Fruit fly (Drosophila melanogaster) whole organism, embryonic: Measurements from ENCODE around the gene Btnd.

Source experiments
- Adf1 ChIP-seq: fragments of 200-800 bp; sonication (Bioruptor generic); IDR thresholded peaks from 2 replicates; pipeline ENCODE4 v1.3.6; 2022; ENCODE audit warnings: missing biosample characterization, missing genetic modification characterization
- Awh ChIP-seq: fragments of 200-800 bp; sonication (Bioruptor generic); IDR thresholded peaks from 2 replicates; pipeline ENCODE4, ENCODE4 v1.3.6; 2022; ENCODE audit warnings: missing biosample characterization, missing genetic modification characterization
- B-H1 ChIP-seq: fragments of 200-800 bp; sonication (Bioruptor generic); IDR thresholded peaks from 3 replicates; pipeline ENCODE4 v1.3.6; 2022; ENCODE audit warnings: missing biosample characterization, missing genetic modification characterization
- CG10274 ChIP-seq: fragments of 200-800 bp; sonication (Bioruptor generic); optimal IDR thresholded peaks from 3 replicates; lab custom pipeline; 2017; ENCODE audit warnings: missing biosample characterization, mild to moderate bottlenecking, missing genetic modification characterization
- CG12071 ChIP-seq: fragments of 200-800 bp; sonication (Bioruptor generic); optimal IDR thresholded peaks from 3 replicates; lab custom pipeline; 2018; ENCODE audit warnings: missing biosample characterization, mild to moderate bottlenecking, missing genetic modification characterization
- CG1233 ChIP-seq: fragments of 200-800 bp; sonication (Bioruptor generic); optimal IDR thresholded peaks from 4 replicates; lab custom pipeline; 2018; ENCODE audit warnings: missing biosample characterization, mild to moderate bottlenecking, missing genetic modification characterization
- CG13894 ChIP-seq: fragments of 200-800 bp; sonication (Bioruptor generic); optimal IDR thresholded peaks from 3 replicates; lab custom pipeline; 2018; ENCODE audit warnings: missing biosample characterization, mild to moderate bottlenecking, missing genetic modification characterization, moderate library complexity
- CG14667 ChIP-seq: fragments of 200-800 bp; sonication (Bioruptor generic); IDR thresholded peaks from 2 replicates; pipeline ENCODE4 v1.3.6; 2022; ENCODE audit warnings: missing biosample characterization, missing genetic modification characterization
- CG14710 ChIP-seq: fragments of 200-800 bp; sonication (Bioruptor generic); optimal IDR thresholded peaks from 3 replicates; lab custom pipeline; 2019; ENCODE audit warnings: missing biosample characterization, mild to moderate bottlenecking, missing genetic modification characterization, moderate library complexity
- CG1529 ChIP-seq: fragments of 200-800 bp; sonication (Bioruptor generic); optimal IDR thresholded peaks from 3 replicates; lab custom pipeline; 2018; ENCODE audit warnings: missing biosample characterization, missing genetic modification characterization
- CG1647 ChIP-seq: fragments of 200-800 bp; sonication (Bioruptor generic); optimal IDR thresholded peaks from 3 replicates; lab custom pipeline; 2016; ENCODE audit warnings: missing biosample characterization, missing genetic modification characterization
- CG17361 ChIP-seq: fragments of 200-800 bp; sonication (Bioruptor generic); IDR thresholded peaks from 3 replicates; pipeline ENCODE4 v1.3.6; 2022; ENCODE audit warnings: missing biosample characterization, missing genetic modification characterization
- CG17802 ChIP-seq: fragments of 200-800 bp; sonication (Bioruptor generic); optimal IDR thresholded peaks from 2 replicates; lab custom pipeline; 2018; ENCODE audit warnings: missing biosample characterization, mild to moderate bottlenecking, missing genetic modification characterization, moderate library complexity
- CG17829 ChIP-seq: fragments of 200-800 bp; optimal IDR thresholded peaks from 2 replicates; lab custom pipeline; 2019; ENCODE audit warnings: missing biosample characterization, mild to moderate bottlenecking, missing genetic modification characterization, moderate library complexity
- CG31441 ChIP-seq: fragments of 200-800 bp; sonication (Bioruptor generic); IDR thresholded peaks from 2 replicates; pipeline ENCODE4 v1.3.6; 2022; ENCODE audit warnings: missing biosample characterization, missing genetic modification characterization
- CG3163 ChIP-seq: fragments of 200-800 bp; sonication (Bioruptor generic); optimal IDR thresholded peaks from 3 replicates; lab custom pipeline; 2016; ENCODE audit warnings: missing biosample characterization, missing genetic modification characterization
- CG4282 ChIP-seq: fragments of 200-800 bp; sonication (Bioruptor generic); optimal IDR thresholded peaks from 2 replicates; lab custom pipeline; 2016; ENCODE audit warnings: missing biosample characterization, missing genetic modification characterization
- CG4404 ChIP-seq: fragments of 200-800 bp; sonication (Bioruptor generic); IDR thresholded peaks from 2 replicates; pipeline ENCODE4 v1.3.6; 2022; ENCODE audit warnings: missing biosample characterization, missing genetic modification characterization
- CG4424 ChIP-seq: fragments of 200-800 bp; sonication (Bioruptor generic); optimal IDR thresholded peaks from 3 replicates; lab custom pipeline; 2016; ENCODE audit warnings: missing biosample characterization, missing genetic modification characterization
- CG8089 ChIP-seq: fragments of 200-800 bp; sonication (Bioruptor generic); optimal IDR thresholded peaks from 3 replicates; lab custom pipeline; 2016; ENCODE audit warnings: missing biosample characterization, missing genetic modification characterization
- CG8290 ChIP-seq, 3 experiments: fragments of 200-800 bp; sonication (Bioruptor generic); optimal IDR thresholded peaks; 2 replicates each; lab custom pipeline; 2016 to 2019; ENCODE audit warnings: missing biosample characterization in 3 of 3, missing genetic modification characterization in 3 of 3, mild to moderate bottlenecking in 2 of 3, moderate library complexity in 1 of 3
- CG9215 ChIP-seq: fragments of 200-800 bp; sonication (Bioruptor generic); IDR thresholded peaks from 2 replicates; pipeline ENCODE4 v1.3.6; 2022; ENCODE audit warnings: missing biosample characterization, missing genetic modification characterization
- Dip3 ChIP-seq: fragments of 200-800 bp; sonication (Bioruptor generic); optimal IDR thresholded peaks from 3 replicates; lab custom pipeline; 2016; ENCODE audit warnings: missing biosample characterization, missing genetic modification characterization
- E2f1 ChIP-seq: fragments of 200-800 bp; sonication (Bioruptor generic); IDR thresholded peaks from 2 replicates; pipeline ENCODE4 v1.3.6; 2022; ENCODE audit warnings: missing biosample characterization, missing genetic modification characterization
- Gug ChIP-seq: fragments of 200-800 bp; sonication (Bioruptor generic); IDR thresholded peaks from 4 replicates; pipeline ENCODE4 v1.3.6; 2022; ENCODE audit warnings: missing biosample characterization, missing genetic modification characterization
- Hey ChIP-seq: fragments of 200-800 bp; sonication (Bioruptor generic); optimal IDR thresholded peaks from 3 replicates; lab custom pipeline; 2018; ENCODE audit warnings: missing biosample characterization, mild to moderate bottlenecking, missing genetic modification characterization
- Hr3 ChIP-seq: fragments of 200-800 bp; sonication (Bioruptor generic); optimal IDR thresholded peaks from 3 replicates; lab custom pipeline; 2016; ENCODE audit warnings: missing biosample characterization, missing genetic modification characterization
- Hr51 ChIP-seq, 2 experiments: fragments of 200-800 bp; sonication (Bioruptor generic); optimal IDR thresholded peaks; 2 replicates in 1 of 2; 3 replicates in 1 of 2; lab custom pipeline; 2016 to 2018; ENCODE audit warnings: missing biosample characterization in 2 of 2, missing genetic modification characterization in 2 of 2, mild to moderate bottlenecking in 1 of 2, moderate library complexity in 1 of 2
- MTF-1 ChIP-seq: fragments of 200-800 bp; sonication (Bioruptor generic); optimal IDR thresholded peaks from 2 replicates; lab custom pipeline; 2018; ENCODE audit warnings: missing biosample characterization, mild to moderate bottlenecking, missing genetic modification characterization, borderline replicate concordance
- Meics ChIP-seq: fragments of 200-800 bp; sonication (Bioruptor generic); optimal IDR thresholded peaks from 2 replicates; lab custom pipeline; 2017; ENCODE audit warnings: missing biosample characterization, mild to moderate bottlenecking, missing genetic modification characterization
- Sry-δ ChIP-seq: fragments of 200-800 bp; sonication (Bioruptor generic); optimal IDR thresholded peaks from 2 replicates; lab custom pipeline; 2016; ENCODE audit warnings: missing biosample characterization, missing genetic modification characterization
- TFAM ChIP-seq: fragments of 200-800 bp; sonication (Bioruptor generic); optimal IDR thresholded peaks from 2 replicates; lab custom pipeline; 2017; ENCODE audit warnings: missing biosample characterization, missing genetic modification characterization, inconsistent platforms
- Taf1 ChIP-seq: fragments of 200-800 bp; sonication (Bioruptor generic); IDR thresholded peaks from 2 replicates; pipeline ENCODE4 v1.3.6; 2022; ENCODE audit warnings: missing biosample characterization, missing genetic modification characterization
- Xbp1 ChIP-seq: fragments of 200-800 bp; sonication (Bioruptor generic); optimal IDR thresholded peaks from 3 replicates; lab custom pipeline; 2016; ENCODE audit warnings: missing biosample characterization, mild to moderate bottlenecking, missing genetic modification characterization
- ase ChIP-seq: fragments of 200-800 bp; sonication (Bioruptor generic); IDR thresholded peaks from 3 replicates; pipeline ENCODE4 v1.3.6; 2022; ENCODE audit warnings: missing biosample characterization, missing genetic modification characterization
- az2 ChIP-seq: fragments of 200-800 bp; sonication (Bioruptor generic); optimal IDR thresholded peaks from 3 replicates; lab custom pipeline; 2016; ENCODE audit warnings: missing biosample characterization, missing genetic modification characterization
- bigmax ChIP-seq: fragments of 200-800 bp; sonication (Bioruptor generic); optimal IDR thresholded peaks from 2 replicates; lab custom pipeline; 2018; ENCODE audit warnings: missing biosample characterization, mild to moderate bottlenecking, missing genetic modification characterization
- crol ChIP-seq: fragments of 200-800 bp; sonication (Bioruptor generic); IDR thresholded peaks from 2 replicates; pipeline ENCODE4 v1.3.6; 2022; ENCODE audit warnings: missing biosample characterization, missing genetic modification characterization
- danr ChIP-seq: fragments of 200-800 bp; sonication (Bioruptor generic); IDR thresholded peaks from 2 replicates; pipeline ENCODE4 v1.3.6; 2022; ENCODE audit warnings: missing biosample characterization, missing genetic modification characterization
- dmrt11E ChIP-seq: fragments of 200-800 bp; sonication (Bioruptor generic); optimal IDR thresholded peaks from 3 replicates; lab custom pipeline; 2018; ENCODE audit warnings: missing biosample characterization, mild to moderate bottlenecking, missing genetic modification characterization, moderate library complexity
- dpn ChIP-seq, 2 experiments: fragments of 200-800 bp; sonication (Bioruptor generic); optimal IDR thresholded peaks; 3 replicates each; lab custom pipeline; 2016; ENCODE audit warnings: missing biosample characterization in 2 of 2, missing genetic modification characterization in 2 of 2
- emc ChIP-seq: fragments of 200-800 bp; sonication (Bioruptor generic); optimal IDR thresholded peaks from 2 replicates; lab custom pipeline; 2016; ENCODE audit warnings: missing biosample characterization, missing genetic modification characterization
- fru ChIP-seq: fragments of >200 bp; optimal IDR thresholded peaks from 2 replicates; lab custom pipeline; 2017
- gem ChIP-seq: fragments of 200-800 bp; sonication (Bioruptor generic); optimal IDR thresholded peaks from 2 replicates; lab custom pipeline; 2019; ENCODE audit warnings: missing biosample characterization, mild to moderate bottlenecking, missing genetic modification characterization, moderate library complexity
- jigr1 ChIP-seq: fragments of 200-800 bp; sonication (Bioruptor generic); IDR thresholded peaks from 3 replicates; pipeline ENCODE4 v1.3.6; 2022; ENCODE audit warnings: missing biosample characterization, missing genetic modification characterization
- klu ChIP-seq: fragments of 200-800 bp; sonication (Bioruptor generic); IDR thresholded peaks from 2 replicates; pipeline ENCODE4 v1.3.6; 2022; ENCODE audit warnings: missing biosample characterization, missing genetic modification characterization
- lmd ChIP-seq: fragments of 200-800 bp; sonication (Bioruptor generic); IDR thresholded peaks from 2 replicates; pipeline ENCODE4 v1.3.6; 2022; ENCODE audit warnings: missing biosample characterization, missing genetic modification characterization
- mam ChIP-seq: fragments of 200-800 bp; sonication (Bioruptor generic); optimal IDR thresholded peaks from 3 replicates; lab custom pipeline; 2016; ENCODE audit warnings: missing biosample characterization, missing genetic modification characterization
- run ChIP-seq: fragments of 200-800 bp; sonication (Bioruptor generic); optimal IDR thresholded peaks from 3 replicates; lab custom pipeline; 2018; ENCODE audit warnings: missing biosample characterization, mild to moderate bottlenecking, missing genetic modification characterization
- salm ChIP-seq: fragments of 200-800 bp; sonication (Bioruptor generic); optimal IDR thresholded peaks from 2 replicates; lab custom pipeline; 2018; ENCODE audit warnings: missing biosample characterization, mild to moderate bottlenecking, missing genetic modification characterization
- ssp ChIP-seq: fragments of 200-800 bp; sonication (Bioruptor generic); IDR thresholded peaks from 2 replicates; pipeline ENCODE4 v1.3.6; 2022; ENCODE audit warnings: missing biosample characterization, missing genetic modification characterization

Btnd gene

DNA sequence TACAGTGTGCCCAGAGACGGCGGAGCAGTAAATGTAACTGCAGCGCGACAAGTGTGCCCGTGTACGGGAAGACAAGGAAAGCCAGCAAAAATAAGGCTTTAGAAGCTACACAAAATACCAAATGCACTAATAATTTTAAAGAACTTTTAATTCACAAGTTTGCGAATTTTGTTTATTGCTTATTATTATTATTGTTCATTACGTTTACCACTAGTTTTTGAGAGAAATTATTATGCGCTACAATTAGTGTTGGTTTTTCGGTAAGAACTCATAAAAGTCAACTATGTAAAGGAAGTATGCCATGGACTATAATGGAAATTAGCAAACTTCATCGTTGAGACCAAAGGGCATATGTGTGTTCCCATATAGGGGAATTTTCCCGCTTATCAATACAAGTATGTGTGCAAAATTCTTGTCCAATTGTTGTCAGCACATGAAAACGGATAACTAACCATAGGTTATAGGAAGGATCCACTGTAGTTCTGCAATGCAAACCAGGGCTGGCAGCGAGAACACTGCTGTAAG, 48.1 kb upstream of the Btnd start, which contains the start of gene schlank (continued):
- TF ChIP-seq crol (no peak), ase (GFP tag; lab: Robert Waterston, UW) (peak; percentile 30; the same call in 1 of the 3 replicates), salm (tag; lab: Kevin White, UChicago) (no peak), CG4424 (peak; percentile 30), CG17802 (tag; lab: Kevin White, UChicago) (no peak), Xbp1 (peak; percentile 64), CG12071 (GFP tag; lab: Kevin White, UChicago) (peak; percentile 25), B-H1 (GFP tag; lab: Robert Waterston, UW) (peak; percentile 37), MTF-1 (GFP tag; lab: Kevin White, UChicago) (no peak), CG8089 (peak; percentile 47), bigmax (GFP tag; lab: Kevin White, UChicago) (no peak), Hr51 (GFP tag; optimal IDR thresholded peaks at IDR 0.05; lab: Kevin White, UChicago) (peak in 1 of 2 experiments; percentile 1), CG14667 (peak; percentile 39), TFAM (no peak), CG3163 (GFP tag; lab: Kevin White, UChicago) (peak; percentile 3), CG1647 (GFP tag; lab: Kevin White, UChicago) (no peak), mam (GFP tag; lab: Kevin White, UChicago) (peak; percentile 73), danr (no peak), Meics (peak; percentile 18), CG17829 (tag; lab: Kevin White, UChicago) (peak; percentile 28), az2 (GFP tag; lab: Kevin White, UChicago) (peak; percentile 55), CG13894 (tag; lab: Kevin White, UChicago) (peak; percentile 23), jigr1 (GFP tag; lab: Robert Waterston, UW) (0 out of 3 replicates have a peak, but pooled peaks have one; percentile 46), CG10274 (GFP tag; lab: Kevin White, UChicago) (no peak), fru (no peak), Adf1 (GFP tag; lab: Robert Waterston, UW) (no peak), dmrt11E (tag; lab: Kevin White, UChicago) (peak; percentile 21), Gug (GFP tag; lab: Robert Waterston, UW) (peak; percentile 67), ssp (GFP tag; lab: Robert Waterston, UW) (peak; percentile 76), CG4282 (peak; percentile 38), CG8290 (GFP tag; optimal IDR thresholded peaks at IDR 0.05; lab: Kevin White, UChicago) (peak; percentile 46), CG8290 (tag; optimal IDR thresholded peaks at IDR 0.05; lab: Kevin White, UChicago) (peak in 1 of 2 experiments; percentile 72), Taf1 (GFP tag; lab: Robert Waterston, UW) (no peak), CG4404 (GFP tag; lab: Robert Waterston, UW) (peak; percentile 44; the same call in 1 of the 2 replicates), Dip3 (GFP tag; lab: Kevin White, UChicago) (peak; percentile 89), CG14710 (tag; lab: Kevin White, UChicago) (peak; percentile 62), run (tag; lab: Kevin White, UChicago) (no peak), Awh (peak; percentile 56), CG9215 (GFP tag; lab: Robert Waterston, UW) (peak; percentile 48; the same call in 1 of the 2 replicates), Hr3 (GFP tag; lab: Kevin White, UChicago) (peak; percentile 41), dpn (GFP tag; optimal IDR thresholded peaks at IDR 0.05; lab: Kevin White, UChicago) (peak; percentile 56 to 57), emc (GFP tag; lab: Kevin White, UChicago) (no peak), CG17361 (GFP tag; lab: Robert Waterston, UW) (peak; percentile 71), klu (GFP tag; lab: Robert Waterston, UW) (peak; percentile 22; the same call in 1 of the 2 replicates), E2f1 (peak; percentile 51; the same call in 1 of the 2 replicates), lmd (GFP tag; lab: Robert Waterston, UW) (peak; percentile 67), gem (tag; lab: Kevin White, UChicago) (peak; percentile 69), CG1233 (GFP tag; lab: Kevin White, UChicago) (peak; percentile 2), CG31441 (GFP tag; lab: Robert Waterston, UW) (no peak), Hey (tag; lab: Kevin White, UChicago) (no peak), CG1529 (GFP tag; lab: Kevin White, UChicago) (no peak), Sry-δ (GFP tag; lab: Kevin White, UChicago) (peak; percentile 30)
